Worm (Caenorhabditis elegans) whole organism, young adult: ENCODE data around the gene cyp-34A1.

Experiments
- B0336.3 ChIP-seq: fragments of 200-800 bp; sonication (Bioruptor generic); IDR thresholded peaks from 2 replicates; pipeline ENCODE4 v1.3.6; 2022; ENCODE audit warnings: missing genetic modification characterization, missing compliant biosample characterization
- C06A6.2 ChIP-seq: fragments of 200-800 bp; sonication (Bioruptor generic); conservative IDR thresholded peaks from 2 replicates; pipeline ENCODE4 v1.3.6; 2022; ENCODE audit warnings: missing genetic modification characterization, missing compliant biosample characterization
- D2030.7 ChIP-seq: fragments of 200-800 bp; sonication (Bioruptor generic); IDR thresholded peaks from 2 replicates; pipeline ENCODE4 v1.3.6; 2022; ENCODE audit warnings: missing genetic modification reagents, missing genetic modification characterization, missing compliant biosample characterization
- F23B12.7 ChIP-seq: sonication (generic microtip); optimal IDR thresholded peaks from 2 replicates; lab custom pipeline; 2017; ENCODE audit warnings: missing genetic modification characterization, mild to moderate bottlenecking, missing compliant biosample characterization, antibody characterized with exemption, moderate library complexity; ENCODE audit not compliant: insufficient read depth
- F55B11.4 ChIP-seq: sonication (generic microtip); optimal IDR thresholded peaks from 2 replicates; lab custom pipeline; 2016; ENCODE audit warnings: missing compliant biosample characterization, missing genetic modification characterization, borderline replicate concordance; ENCODE audit not compliant: insufficient read depth
- F57A8.1 ChIP-seq: fragments of 200-800 bp; sonication (Bioruptor generic); optimal IDR thresholded peaks from 2 replicates; lab custom pipeline; 2018; ENCODE audit warnings: mild to moderate bottlenecking, missing genetic modification characterization, moderate library complexity, missing compliant biosample characterization
- Y53G8AR.9 ChIP-seq: fragments of 200-800 bp; sonication (Bioruptor generic); conservative IDR thresholded peaks from 2 replicates; pipeline ENCODE4 v1.3.6; 2022; ENCODE audit warnings: missing genetic modification reagents, missing genetic modification characterization, missing compliant biosample characterization
- Y95B8A.8 ChIP-seq: fragments of 200-800 bp; sonication (Bioruptor generic); IDR thresholded peaks from 2 replicates; pipeline ENCODE4 v1.3.6; 2022; ENCODE audit warnings: missing genetic modification reagents, missing genetic modification characterization, missing compliant biosample characterization
- akir-1 ChIP-seq: fragments of 200-800 bp; sonication (Bioruptor generic); optimal IDR thresholded peaks from 2 replicates; lab custom pipeline; 2018; ENCODE audit warnings: mild to moderate bottlenecking, missing genetic modification characterization, moderate library complexity, missing compliant biosample characterization
- atf-7 ChIP-seq: sonication (generic microtip); optimal IDR thresholded peaks from 2 replicates; lab custom pipeline; 2017; ENCODE audit warnings: mild to moderate bottlenecking, missing genetic modification characterization, missing compliant biosample characterization
- ccch-3 ChIP-seq: fragments of 200-800 bp; sonication (Bioruptor generic); optimal IDR thresholded peaks from 2 replicates; lab custom pipeline; 2018; ENCODE audit warnings: mild to moderate bottlenecking, missing genetic modification characterization, missing compliant biosample characterization
- cebp-1 ChIP-seq, 2 experiments: fragments of 200-800 bp in 1 of 2; sonication (Bioruptor generic) in 1 of 2; sonication (generic microtip) in 1 of 2; IDR thresholded peaks in 1 of 2; optimal IDR thresholded peaks in 1 of 2; 2 replicates each; pipeline versions ENCODE4 v1.3.6 to Lab custom; 2017 to 2022; ENCODE audit warnings: missing compliant biosample characterization in 2 of 2, missing genetic modification characterization in 2 of 2, mild to moderate bottlenecking in 1 of 2, missing genetic modification reagents in 1 of 2, moderate library complexity in 1 of 2
- ceh-100 ChIP-seq: fragments of 200-800 bp; sonication (Bioruptor generic); IDR thresholded peaks from 2 replicates; pipeline ENCODE4 v1.3.6; 2022; ENCODE audit warnings: missing genetic modification reagents, missing genetic modification characterization, missing compliant biosample characterization
- ceh-58 ChIP-seq: fragments of 200-800 bp; sonication (Bioruptor generic); IDR thresholded peaks from 2 replicates; pipeline ENCODE4 v1.3.6; 2022; ENCODE audit warnings: missing genetic modification characterization, missing compliant biosample characterization
- ceh-79 ChIP-seq: sonication (generic microtip); optimal IDR thresholded peaks from 2 replicates; lab custom pipeline; 2017; ENCODE audit warnings: mild to moderate bottlenecking, missing genetic modification characterization, missing compliant biosample characterization
- dpff-1 ChIP-seq: sonication (generic microtip); optimal IDR thresholded peaks from 2 replicates; lab custom pipeline; 2017; ENCODE audit warnings: mild to moderate bottlenecking, missing genetic modification characterization, missing compliant biosample characterization
- dpl-1 ChIP-seq: fragments of 150-350 bp; optimal IDR thresholded peaks from 2 replicates; lab custom pipeline; 2014; ENCODE audit warnings: missing biosample characterization, missing genetic modification reagents, missing genetic modification characterization
- egl-18 ChIP-seq: fragments of 200-800 bp; sonication (Bioruptor generic); IDR thresholded peaks from 2 replicates; pipeline ENCODE4 v1.3.6; 2022; ENCODE audit warnings: missing genetic modification reagents, missing genetic modification characterization, missing compliant biosample characterization
- egrh-3 ChIP-seq: fragments of 200-800 bp; sonication (Bioruptor generic); IDR thresholded peaks from 2 replicates; pipeline ENCODE4 v1.3.6; 2022; ENCODE audit warnings: missing genetic modification reagents, missing genetic modification characterization, missing compliant biosample characterization
- gei-17 ChIP-seq: fragments of 200-800 bp; sonication (Bioruptor generic); optimal IDR thresholded peaks from 2 replicates; lab custom pipeline; 2018; ENCODE audit warnings: mild to moderate bottlenecking, missing genetic modification characterization, missing compliant biosample characterization
- him-1 ChIP-seq: sonication (generic microtip); optimal IDR thresholded peaks from 2 replicates; lab custom pipeline; 2016; ENCODE audit warnings: missing genotype, missing genetic modification reagents, missing genetic modification characterization, missing compliant biosample characterization
- hmg-1.2 ChIP-seq: fragments of 200-800 bp; sonication (Bioruptor generic); IDR thresholded peaks from 2 replicates; pipeline ENCODE4 v1.3.6; 2022; ENCODE audit warnings: missing genetic modification reagents, missing genetic modification characterization, missing compliant biosample characterization
- hmg-20 ChIP-seq: fragments of 200-800 bp; sonication (Bioruptor generic); IDR thresholded peaks from 2 replicates; pipeline ENCODE4 v1.3.6; 2022; ENCODE audit warnings: missing genetic modification reagents, missing genetic modification characterization, missing compliant biosample characterization
- lsy-27 ChIP-seq: sonication (generic microtip); optimal IDR thresholded peaks from 2 replicates; lab custom pipeline; 2017; ENCODE audit warnings: missing genetic modification characterization, mild to moderate bottlenecking, missing compliant biosample characterization, antibody characterized with exemption, missing genotype, borderline replicate concordance; ENCODE audit not compliant: insufficient read depth
- madf-3 ChIP-seq: fragments of 200-800 bp; sonication (Bioruptor generic); IDR thresholded peaks from 2 replicates; pipeline ENCODE4 v1.3.6; 2022; ENCODE audit warnings: missing genetic modification reagents, missing genetic modification characterization, missing compliant biosample characterization
- madf-6 ChIP-seq: fragments of 200-800 bp; sonication (Bioruptor generic); IDR thresholded peaks from 2 replicates; pipeline ENCODE4 v1.3.6; 2022; ENCODE audit warnings: missing genetic modification reagents, missing genetic modification characterization, missing compliant biosample characterization
- mcd-1 ChIP-seq: fragments of 200-800 bp; sonication (Bioruptor generic); IDR thresholded peaks from 2 replicates; pipeline ENCODE4 v1.3.6; 2022; ENCODE audit warnings: missing genetic modification reagents, missing genetic modification characterization, missing compliant biosample characterization
- mel-28 ChIP-seq: sonication (generic microtip); optimal IDR thresholded peaks from 2 replicates; lab custom pipeline; 2016; ENCODE audit warnings: borderline replicate concordance, mild to moderate bottlenecking, missing genetic modification characterization, missing compliant biosample characterization
- mxl-1 ChIP-seq: sonication (generic microtip); optimal IDR thresholded peaks from 2 replicates; lab custom pipeline; 2016; ENCODE audit warnings: missing genetic modification characterization, missing compliant biosample characterization
- nfya-2 ChIP-seq: fragments of 200-800 bp; sonication (Bioruptor generic); IDR thresholded peaks from 2 replicates; pipeline ENCODE4 v1.3.6; 2022; ENCODE audit warnings: missing genetic modification reagents, missing genetic modification characterization, missing compliant biosample characterization
- nhr-80 ChIP-seq: sonication (generic microtip); optimal IDR thresholded peaks from 2 replicates; lab custom pipeline; 2016; ENCODE audit warnings: missing genetic modification characterization, missing compliant biosample characterization
- rec-8 ChIP-seq, 2 experiments: sonication (generic microtip); optimal IDR thresholded peaks; 2 replicates each; lab custom pipeline; 2016; ENCODE audit warnings: mild to moderate bottlenecking in 2 of 2, missing genetic modification characterization in 2 of 2, missing genetic modification reagents in 2 of 2, missing genotype in 2 of 2, missing biosample characterization in 1 of 2, missing compliant biosample characterization in 1 of 2, moderate library complexity in 1 of 2
- sea-2 ChIP-seq: fragments of 200-800 bp; sonication (Bioruptor generic); IDR thresholded peaks from 2 replicates; pipeline ENCODE4 v1.3.6; 2022; ENCODE audit warnings: missing genetic modification characterization, missing compliant biosample characterization
- snpc-1.3 ChIP-seq: sonication (generic microtip); optimal IDR thresholded peaks from 2 replicates; lab custom pipeline; 2017; ENCODE audit warnings: missing genetic modification characterization, mild to moderate bottlenecking, missing compliant biosample characterization, antibody characterized with exemption, moderate library complexity, missing genotype, missing genetic modification reagents; ENCODE audit not compliant: insufficient read depth
- ztf-18 ChIP-seq: sonication (generic microtip); optimal IDR thresholded peaks from 2 replicates; lab custom pipeline; 2016; ENCODE audit warnings: missing genotype, mild to moderate bottlenecking, missing genetic modification characterization, missing compliant biosample characterization
- ztf-22 ChIP-seq: fragments of 200-800 bp; sonication (Bioruptor generic); optimal IDR thresholded peaks from 2 replicates; lab custom pipeline; 2018; ENCODE audit warnings: mild to moderate bottlenecking, missing genetic modification characterization, moderate library complexity, missing compliant biosample characterization

The cyp-34A1 gene

ce11 chrV:15293865-15294264 is 6.1 kb upstream of the cyp-34A1 start, which contains the start of gene str-96:
Gene str-96 (minus strand): TSS chrV:15293965.
- no peak for TF ChIP-seq mcd-1 (GFP tag; lab: Robert Waterston, UW)
- no peak for TF ChIP-seq nhr-80 (tag; lab: Kevin White, UChicago)

DNA sequence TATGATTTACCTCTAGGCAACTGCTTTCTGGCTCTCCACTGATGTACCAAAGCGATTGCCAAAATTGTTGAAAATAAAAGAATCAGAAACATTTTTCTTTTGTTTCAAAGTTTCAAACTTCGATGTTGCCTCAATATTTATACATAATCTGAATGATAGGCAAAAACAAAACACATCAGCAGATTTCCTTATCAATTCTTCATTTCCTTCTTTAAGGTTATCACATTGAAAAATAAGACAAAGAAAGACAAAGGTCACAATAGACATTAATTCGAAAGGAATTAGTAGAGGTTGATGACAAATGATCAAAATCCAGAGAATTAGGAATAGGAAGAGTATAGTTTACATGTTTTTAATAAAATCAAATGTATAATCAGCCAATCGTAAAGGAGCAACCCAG is 3.2 kb upstream of the cyp-34A1 start, which contains the start of gene cyp-34A2:
Gene cyp-34A2 (minus strand): TSS at position 101 of the 400 bp plus-strand sequence.
- TF ChIP-seq ceh-79 = no peak
- TF ChIP-seq F55B11.4 = no peak
- no peak for TF ChIP-seq sea-2
- TF ChIP-seq madf-3 (GFP tag; lab: Robert Waterston, UW) = no peak
- no peak for TF ChIP-seq C06A6.2 (GFP tag; lab: Robert Waterston, UW)
- TF ChIP-seq rec-8 (tag; optimal IDR thresholded peaks at IDR 0.05; lab: Kevin White, UChicago) = no peak
- TF ChIP-seq B0336.3 (GFP tag; lab: Robert Waterston, UW) = no peak
- no peak for TF ChIP-seq hmg-1.2
- TF ChIP-seq lsy-27 (tag; lab: Kevin White, UChicago) = no peak
- TF ChIP-seq gei-17 (GFP tag; lab: Kevin White, UChicago) = no peak
- TF ChIP-seq egrh-3 (GFP tag; lab: Robert Waterston, UW) = no peak
- TF ChIP-seq nfya-2 (GFP tag; lab: Robert Waterston, UW) = no peak
- TF ChIP-seq ztf-18 (tag; lab: Kevin White, UChicago) = no peak
- no peak for TF ChIP-seq akir-1 (GFP tag; lab: Kevin White, UChicago)
- no peak for TF ChIP-seq ceh-100 (GFP tag; lab: Robert Waterston, UW)
- TF ChIP-seq dpl-1 = no peak
- no peak for TF ChIP-seq ceh-58

DNA sequence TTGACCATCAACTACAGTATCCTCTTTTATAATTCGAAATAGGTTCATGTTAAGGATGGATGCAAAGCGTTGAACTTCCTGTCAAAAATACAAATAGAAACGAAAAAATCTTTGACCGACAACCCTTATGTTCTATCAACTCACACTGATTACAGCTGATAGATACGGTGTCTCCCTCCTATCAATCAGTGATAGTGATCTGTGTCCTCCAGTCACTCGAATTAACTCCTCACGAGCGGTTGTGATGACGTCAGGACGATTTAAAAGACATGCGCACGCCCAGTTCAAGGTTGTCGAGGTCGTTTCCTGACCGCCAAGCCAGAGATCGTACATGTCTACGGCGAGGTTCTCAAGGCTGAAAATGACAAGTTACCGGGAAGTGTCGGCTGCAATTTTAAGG is 1.8 kb downstream of the cyp-34A1 start:
- no peak for TF ChIP-seq ccch-3 (GFP tag; lab: Kevin White, UChicago)
- TF ChIP-seq F55B11.4 = no peak
- no peak for TF ChIP-seq snpc-1.3
- TF ChIP-seq F57A8.1 (GFP tag; lab: Kevin White, UChicago) = no peak
- no peak for TF ChIP-seq F23B12.7
- peak; percentile 89 for TF ChIP-seq atf-7 (tag; lab: Kevin White, UChicago)
- no peak for TF ChIP-seq hmg-20 (GFP tag; lab: Robert Waterston, UW)
- peak; percentile 59 for TF ChIP-seq nhr-80 (tag; lab: Kevin White, UChicago)
- no peak for TF ChIP-seq egl-18
- TF ChIP-seq cebp-1 (GFP tag; IDR thresholded peaks at IDR 0.05; lab: Robert Waterston, UW) = no peak
- no peak for TF ChIP-seq cebp-1 (tag; optimal IDR thresholded peaks at IDR 0.05; lab: Kevin White, UChicago)
- 0 out of 2 replicates have a peak, but pooled peaks have one; percentile 7 for TF ChIP-seq madf-3 (GFP tag; lab: Robert Waterston, UW)
- TF ChIP-seq him-1 = no peak
- TF ChIP-seq ztf-22 (GFP tag; lab: Kevin White, UChicago) = no peak
- no peak for TF ChIP-seq dpff-1 (tag; lab: Kevin White, UChicago)
- no peak for TF ChIP-seq Y95B8A.8
- TF ChIP-seq mel-28 (tag; lab: Kevin White, UChicago) = no peak

ce11 chrV:15281279-15281949 is 6.3 kb downstream of the cyp-34A1 start, which contains the start of the genes srw-19 and srx-51:
Gene srw-19 (minus strand): TSS chrV:15281379.
Gene srx-51 (plus strand): TSS chrV:15281899.
- TF ChIP-seq mxl-1 (tag; lab: Kevin White, UChicago) (no peak), Y53G8AR.9 (GFP tag; lab: Robert Waterston, UW) (no peak), D2030.7 (GFP tag; lab: Robert Waterston, UW) (no peak), madf-6 (no peak)
